Worm (Caenorhabditis elegans): ENCODE results near the gene try-12.

Gene try-12

ce11 chrV:7435376-7436204 lies 13.6 kb upstream of the try-12 start, which contains the start of the genes ddo-2 and F25E5.8:
TSS of gene ddo-2 (minus strand) at chrV:7435705.
TSS of gene F25E5.8 (plus strand) at chrV:7435930.
- TF ChIP-seq nhr-77 (tag; optimal IDR thresholded peaks at IDR 0.05) (no peak), tbx-2 (tag; optimal IDR thresholded peaks at IDR 0.05) (no peak), nhr-43 (tag; optimal IDR thresholded peaks at IDR 0.05; ENCODE audit: poor library complexity, severe bottlenecking) (peak; percentile 46), nhr-76 (tag; optimal IDR thresholded peaks at IDR 0.05) (no peak), daf-12 (tag; optimal IDR thresholded peaks at IDR 0.05) (no peak), nhr-67 (tag; optimal IDR thresholded peaks at IDR 0.05) (no peak), nfya-1 (tag; optimal IDR thresholded peaks at IDR 0.05; ENCODE audit: insufficient read depth) (no peak), lin-39 (tag; optimal IDR thresholded peaks at IDR 0.05) (no peak), hmg-11 (tag; optimal IDR thresholded peaks at IDR 0.05) (peak; percentile 11), aly-2 (tag; optimal IDR thresholded peaks at IDR 0.05) (no peak), nhr-23 (tag; optimal IDR thresholded peaks at IDR 0.05) (peak; percentile 70), ceh-16 (tag; optimal IDR thresholded peaks at IDR 0.05) (no peak), ZK546.5 (tag; optimal IDR thresholded peaks at IDR 0.05) (no peak), elt-3 (tag; optimal IDR thresholded peaks at IDR 0.05) (no peak), mdl-1 (tag; optimal IDR thresholded peaks at IDR 0.05) (no peak), unc-62 (GFP tag; optimal IDR thresholded peaks at IDR 0.05) (no peak), nhr-12 (tag; optimal IDR thresholded peaks at IDR 0.05) (no peak), lsy-12 (tag; optimal IDR thresholded peaks at IDR 0.05) (no peak), ama-1 (optimal IDR thresholded peaks at IDR 0.05) (no peak), ztf-4 (tag; optimal IDR thresholded peaks at IDR 0.05) (no peak), skn-1 (tag; optimal IDR thresholded peaks at IDR 0.05) (no peak), nhr-11 (tag; optimal IDR thresholded peaks at IDR 0.05) (no peak), unc-39 (tag; optimal IDR thresholded peaks at IDR 0.05) (no peak), ceh-82 (tag; optimal IDR thresholded peaks at IDR 0.05) (no peak), sea-2 (GFP tag; optimal IDR thresholded peaks at IDR 0.05) (no peak), ceh-28 (tag; optimal IDR thresholded peaks at IDR 0.05) (no peak), nhr-28 (tag; optimal IDR thresholded peaks at IDR 0.05) (no peak), lin-15B (tag; optimal IDR thresholded peaks at IDR 0.05) (no peak), fos-1 (tag; optimal IDR thresholded peaks at IDR 0.05) (no peak), fkh-2 (tag; optimal IDR thresholded peaks at IDR 0.05) (no peak), jun-1 (tag; optimal IDR thresholded peaks at IDR 0.05) (no peak), fkh-10 (GFP tag; optimal IDR thresholded peaks at IDR 0.05) (no peak), elt-1 (tag; optimal IDR thresholded peaks at IDR 0.05) (no peak), nhr-25 (tag; optimal IDR thresholded peaks at IDR 0.05) (peak; percentile 14)

ce11 chrV:7436509-7436908 lies 12.6 kb upstream of the try-12 start:
- no peak for TF ChIP-seq elt-1 (tag; optimal IDR thresholded peaks at IDR 0.05)
- no peak for TF ChIP-seq ceh-9 (tag; optimal IDR thresholded peaks at IDR 0.05)
- TF ChIP-seq ceh-16 (tag; optimal IDR thresholded peaks at IDR 0.05) = no peak
- no peak for TF ChIP-seq eor-1 (tag; optimal IDR thresholded peaks at IDR 0.05)
- TF ChIP-seq unc-39 (tag; optimal IDR thresholded peaks at IDR 0.05) = no peak
- no peak for TF ChIP-seq nhr-76 (tag; optimal IDR thresholded peaks at IDR 0.05)
- TF ChIP-seq ZK546.5 (tag; optimal IDR thresholded peaks at IDR 0.05) = no peak
- TF ChIP-seq nhr-67 (tag; optimal IDR thresholded peaks at IDR 0.05) = no peak

ce11 chrV:7436911-7437310 lies 12.2 kb upstream of the try-12 start:
- TF ChIP-seq mdl-1 (tag; optimal IDR thresholded peaks at IDR 0.05) = no peak
- peak; percentile 78 for TF ChIP-seq nhr-25 (tag; optimal IDR thresholded peaks at IDR 0.05)
- TF ChIP-seq unc-62 (GFP tag; optimal IDR thresholded peaks at IDR 0.05) = no peak
- TF ChIP-seq nfya-1 (tag; optimal IDR thresholded peaks at IDR 0.05; ENCODE audit: insufficient read depth) = peak; percentile 16
- TF ChIP-seq nhr-43 (tag; optimal IDR thresholded peaks at IDR 0.05; ENCODE audit: poor library complexity, severe bottlenecking) = peak; percentile 90
- no peak for TF ChIP-seq nhr-76 (tag; optimal IDR thresholded peaks at IDR 0.05)
- TF ChIP-seq ceh-16 (tag; optimal IDR thresholded peaks at IDR 0.05) = no peak
- TF ChIP-seq tbx-2 (tag; optimal IDR thresholded peaks at IDR 0.05) = peak; percentile 28
- peak; percentile 98 for TF ChIP-seq ama-1 (optimal IDR thresholded peaks at IDR 0.05)
- no peak for TF ChIP-seq fos-1 (tag; optimal IDR thresholded peaks at IDR 0.05)
- TF ChIP-seq nhr-23 (tag; optimal IDR thresholded peaks at IDR 0.05) = peak; percentile 72
- no peak for TF ChIP-seq skn-1 (tag; optimal IDR thresholded peaks at IDR 0.05)
- peak; percentile 14 for TF ChIP-seq pha-4 (tag; optimal IDR thresholded peaks at IDR 0.05)
- TF ChIP-seq R02D3.7 (tag; optimal IDR thresholded peaks at IDR 0.05) = no peak
- TF ChIP-seq daf-12 (tag; optimal IDR thresholded peaks at IDR 0.05) = no peak
- no peak for TF ChIP-seq nhr-11 (tag; optimal IDR thresholded peaks at IDR 0.05)
- peak in 2 of 3 experiments; percentile 14 to 91 for TF ChIP-seq elt-3 (tag; optimal IDR thresholded peaks at IDR 0.05)
- no peak for TF ChIP-seq ztf-4 (tag; optimal IDR thresholded peaks at IDR 0.05)
- TF ChIP-seq ztf-11 (tag; optimal IDR thresholded peaks at IDR 0.05) = no peak
- no peak for TF ChIP-seq ceh-9 (tag; optimal IDR thresholded peaks at IDR 0.05)

All from whole organism, L3 larva.